Worm (Caenorhabditis elegans): Measurements from ENCODE around the gene aly-2.

DNA sequence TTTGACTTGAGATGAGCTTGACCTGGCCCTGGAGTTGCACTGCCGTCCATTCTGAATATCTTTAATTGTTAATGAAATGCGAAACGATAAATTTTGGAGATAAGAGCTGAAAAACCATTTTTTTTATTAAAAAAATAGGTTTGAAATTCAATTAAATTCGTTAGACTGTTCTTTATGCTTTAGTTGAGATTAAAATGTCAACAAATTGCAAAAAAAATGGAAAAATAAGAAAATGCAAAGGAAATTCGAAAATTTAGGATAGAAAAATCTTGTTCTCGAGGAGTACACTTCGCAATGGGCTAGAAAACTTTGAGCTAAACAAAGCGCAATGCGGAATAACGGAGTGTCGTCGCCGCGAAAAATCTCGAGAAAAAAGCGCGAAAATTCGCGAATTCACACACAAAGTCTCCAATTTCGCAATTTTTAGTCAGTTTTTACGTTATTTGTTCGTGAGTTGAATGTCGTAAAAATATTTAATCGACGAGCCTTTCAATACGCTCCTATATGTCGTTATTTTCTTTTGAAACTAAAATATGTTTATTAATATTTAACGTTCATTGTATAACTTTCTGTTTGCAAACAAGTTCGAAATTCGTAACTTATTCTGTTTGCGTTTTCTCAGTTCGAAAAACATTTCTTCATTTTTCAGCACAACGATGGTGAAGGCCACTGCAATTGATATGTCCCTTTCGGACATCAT lies at the start of gene aly-2, which contains the start of gene rpb-12:
- TF ChIP-seq nhr-77 (tag; optimal IDR thresholded peaks at IDR 0.05) (no peak), sma-3 (GFP tag; optimal IDR thresholded peaks at IDR 0.05) (peak; percentile 9), ztf-4 (tag; optimal IDR thresholded peaks at IDR 0.05) (no peak), nhr-6 (tag; optimal IDR thresholded peaks at IDR 0.05) (peak; percentile 45), unc-62 (GFP tag; optimal IDR thresholded peaks at IDR 0.05) (no peak)
